Fruit fly (Drosophila melanogaster) whole organism, embryonic: ENCODE data around the gene CG16852.

Experiments
- Bgb ChIP-seq: fragments of 200-800 bp; sonication (Bioruptor generic); IDR thresholded peaks from 2 replicates; pipeline ENCODE4 v1.3.6; 2022; ENCODE audit warnings: missing biosample characterization, missing genetic modification characterization; ENCODE audit not compliant: partially characterized antibody
- CG10366 ChIP-seq: fragments of 200-800 bp; sonication (Bioruptor generic); IDR thresholded peaks from 2 replicates; pipeline ENCODE4 v1.3.6; 2022; ENCODE audit warnings: missing biosample characterization, missing genetic modification characterization
- CG10654 ChIP-seq: fragments of 200-800 bp; sonication (Bioruptor generic); optimal IDR thresholded peaks from 2 replicates; lab custom pipeline; 2016; ENCODE audit warnings: missing biosample characterization, missing genetic modification characterization
- CG11560 ChIP-seq: fragments of 200-800 bp; sonication (Bioruptor generic); IDR thresholded peaks from 3 replicates; pipeline ENCODE4 v1.3.6; 2022; ENCODE audit warnings: missing biosample characterization, missing genetic modification characterization
- CG14014 ChIP-seq: fragments of 200-800 bp; sonication (Bioruptor generic); IDR thresholded peaks from 2 replicates; pipeline ENCODE4 v1.3.6; 2022; ENCODE audit warnings: missing biosample characterization, missing genetic modification characterization
- CG3065 ChIP-seq: fragments of 200-800 bp; sonication (Bioruptor generic); optimal IDR thresholded peaks from 2 replicates; lab custom pipeline; 2016; ENCODE audit warnings: missing biosample characterization, missing genetic modification characterization
- CG7372 ChIP-seq: fragments of 200-800 bp; sonication (Bioruptor generic); IDR thresholded peaks from 2 replicates; pipeline ENCODE4 v1.3.6; 2022; ENCODE audit warnings: missing biosample characterization, missing genetic modification characterization
- CG8089 ChIP-seq: fragments of 200-800 bp; sonication (Bioruptor generic); optimal IDR thresholded peaks from 3 replicates; lab custom pipeline; 2016; ENCODE audit warnings: missing biosample characterization, missing genetic modification characterization
- CG8359 ChIP-seq: fragments of 200-800 bp; sonication (Bioruptor generic); optimal IDR thresholded peaks from 2 replicates; lab custom pipeline; 2017; ENCODE audit warnings: missing biosample characterization, mild to moderate bottlenecking, missing genetic modification characterization, borderline replicate concordance
- Ets65A ChIP-seq: fragments of 200-800 bp; sonication (Bioruptor generic); peaks from one replicate; lab custom pipeline; 2016; ENCODE audit warnings: missing biosample characterization, missing genetic modification characterization
- HHEX ChIP-seq: fragments of 200-800 bp; sonication (Bioruptor generic); optimal IDR thresholded peaks from 3 replicates; lab custom pipeline; 2017; ENCODE audit warnings: missing biosample characterization, mild to moderate bottlenecking, missing genetic modification characterization, missing genetic modification reagents
- HLH3B ChIP-seq: fragments of 200-800 bp; sonication (Bioruptor generic); IDR thresholded peaks from 2 replicates; pipeline ENCODE4 v1.3.6; 2022; ENCODE audit warnings: missing biosample characterization, missing genetic modification characterization
- Hr3 ChIP-seq: fragments of 200-800 bp; sonication (Bioruptor generic); optimal IDR thresholded peaks from 3 replicates; lab custom pipeline; 2016; ENCODE audit warnings: missing biosample characterization, missing genetic modification characterization
- Hr78 ChIP-seq, 2 experiments: fragments of 200-800 bp in 1 of 2; fragments of >200 bp in 1 of 2; sonication (Bioruptor generic) in 1 of 2; optimal IDR thresholded peaks; 2 replicates each; lab custom pipeline; 2017 to 2019; ENCODE audit warnings: missing biosample characterization in 2 of 2, missing genetic modification characterization in 2 of 2, mild to moderate bottlenecking in 1 of 2, moderate library complexity in 1 of 2
- Hsf ChIP-seq: fragments of 200-800 bp; sonication (Bioruptor generic); optimal IDR thresholded peaks from 3 replicates; lab custom pipeline; 2016; ENCODE audit warnings: missing biosample characterization, missing genetic modification characterization
- Mad ChIP-seq: fragments of 200-800 bp; sonication (Bioruptor generic); optimal IDR thresholded peaks from 2 replicates; lab custom pipeline; 2016; ENCODE audit warnings: missing biosample characterization, missing genetic modification characterization
- Sox100B ChIP-seq: fragments of 200-800 bp; sonication (Bioruptor generic); optimal IDR thresholded peaks from 3 replicates; lab custom pipeline; 2018; ENCODE audit warnings: missing biosample characterization, mild to moderate bottlenecking, missing genetic modification characterization
- bcd ChIP-seq: fragments of 200-800 bp; sonication (Bioruptor generic); optimal IDR thresholded peaks from 2 replicates; lab custom pipeline; 2017; ENCODE audit warnings: missing biosample characterization, mild to moderate bottlenecking, missing genetic modification characterization
- dati ChIP-seq: fragments of 200-800 bp; sonication (Bioruptor generic); IDR thresholded peaks from 2 replicates; pipeline ENCODE4 v1.3.6; 2022; ENCODE audit warnings: missing biosample characterization, missing genetic modification characterization
- dysf ChIP-seq: fragments of 200-800 bp; sonication (Bioruptor generic); IDR thresholded peaks from 3 replicates; pipeline ENCODE4 v1.3.6; 2022; ENCODE audit warnings: missing biosample characterization, missing genetic modification characterization
- exex ChIP-seq: fragments of 200-800 bp; sonication (Bioruptor generic); optimal IDR thresholded peaks from 4 replicates; lab custom pipeline; 2018; ENCODE audit warnings: missing biosample characterization, mild to moderate bottlenecking, missing genetic modification characterization, moderate library complexity
- fd64A ChIP-seq: fragments of 200-800 bp; sonication (Bioruptor generic); optimal IDR thresholded peaks from 3 replicates; lab custom pipeline; 2018; ENCODE audit warnings: missing biosample characterization, mild to moderate bottlenecking, missing genetic modification characterization
- kni ChIP-seq: fragments of 200-800 bp; sonication (Bioruptor generic); optimal IDR thresholded peaks from 3 replicates; lab custom pipeline; 2017; ENCODE audit warnings: mild to moderate bottlenecking, missing biosample characterization, missing genetic modification reagents, missing genetic modification characterization
- lbe ChIP-seq: fragments of 200-800 bp; sonication (Bioruptor generic); optimal IDR thresholded peaks from 2 replicates; lab custom pipeline; 2016; ENCODE audit warnings: missing biosample characterization, mild to moderate bottlenecking, missing genetic modification characterization
- lola ChIP-seq, 3 experiments: fragments of >200 bp in 2 of 3; fragments of 200-800 bp in 1 of 3; sonication (Bioruptor generic) in 1 of 3; optimal IDR thresholded peaks; 2 replicates each; lab custom pipeline; 2017 to 2019; ENCODE audit warnings: missing biosample characterization in 3 of 3, missing genetic modification characterization in 3 of 3, mild to moderate bottlenecking in 1 of 3, moderate library complexity in 1 of 3
- pb ChIP-seq: fragments of 200-800 bp; sonication (Bioruptor generic); optimal IDR thresholded peaks from 3 replicates; lab custom pipeline; 2016; ENCODE audit warnings: missing biosample characterization, missing genetic modification characterization
- row ChIP-seq: fragments of 200-800 bp; sonication (Bioruptor generic); IDR thresholded peaks from 3 replicates; pipeline ENCODE4 v1.3.6; 2022; ENCODE audit warnings: missing biosample characterization, missing genetic modification characterization
- schlank ChIP-seq: fragments of 200-800 bp; sonication (Bioruptor generic); optimal IDR thresholded peaks from 2 replicates; lab custom pipeline; 2018; ENCODE audit warnings: missing biosample characterization, mild to moderate bottlenecking, missing genetic modification characterization
- scrt ChIP-seq: fragments of 200-800 bp; sonication (Bioruptor generic); optimal IDR thresholded peaks from 2 replicates; lab custom pipeline; 2018; ENCODE audit warnings: missing biosample characterization, mild to moderate bottlenecking, missing genetic modification characterization, moderate library complexity
- sd ChIP-seq: fragments of 200-800 bp; sonication (Bioruptor generic); optimal IDR thresholded peaks from 3 replicates; lab custom pipeline; 2018; ENCODE audit warnings: missing biosample characterization, mild to moderate bottlenecking, missing genetic modification characterization, moderate library complexity
- slbo ChIP-seq: fragments of 200-800 bp; sonication (Bioruptor generic); IDR thresholded peaks from 2 replicates; pipeline ENCODE4 v1.3.6; 2022; ENCODE audit warnings: missing biosample characterization, missing genetic modification characterization
- slp2 ChIP-seq: fragments of 200-800 bp; sonication (Bioruptor generic); optimal IDR thresholded peaks from 2 replicates; lab custom pipeline; 2016; ENCODE audit warnings: missing biosample characterization, missing genetic modification characterization
- so ChIP-seq: fragments of 200-800 bp; sonication (Bioruptor generic); IDR thresholded peaks from 3 replicates; pipeline ENCODE4 v1.3.6; 2022; ENCODE audit warnings: missing biosample characterization, missing genetic modification characterization
- sug ChIP-seq: fragments of 200-800 bp; optimal IDR thresholded peaks from 2 replicates; lab custom pipeline; 2019; ENCODE audit warnings: missing biosample characterization, mild to moderate bottlenecking, missing genetic modification characterization, moderate library complexity
- usp ChIP-seq: fragments of >200 bp; optimal IDR thresholded peaks from 2 replicates; lab custom pipeline; 2017; ENCODE audit warnings: missing biosample characterization, missing genetic modification characterization
- yki ChIP-seq: fragments of >200 bp; optimal IDR thresholded peaks from 3 replicates; lab custom pipeline; 2018
- z ChIP-seq: fragments of 200-800 bp; sonication (Bioruptor generic); IDR thresholded peaks from 3 replicates; pipeline ENCODE4 v1.3.6; 2022; ENCODE audit warnings: missing biosample characterization, missing genetic modification characterization
- zen ChIP-seq: fragments of 200-800 bp; sonication (Bioruptor generic); optimal IDR thresholded peaks from 3 replicates; lab custom pipeline; 2018; ENCODE audit warnings: missing biosample characterization, mild to moderate bottlenecking, missing genetic modification characterization, moderate library complexity
- zf30C ChIP-seq: fragments of 200-800 bp; sonication (Bioruptor generic); optimal IDR thresholded peaks from 3 replicates; lab custom pipeline; 2018; ENCODE audit warnings: missing biosample characterization, mild to moderate bottlenecking, missing genetic modification characterization

CG16852 gene

DNA sequence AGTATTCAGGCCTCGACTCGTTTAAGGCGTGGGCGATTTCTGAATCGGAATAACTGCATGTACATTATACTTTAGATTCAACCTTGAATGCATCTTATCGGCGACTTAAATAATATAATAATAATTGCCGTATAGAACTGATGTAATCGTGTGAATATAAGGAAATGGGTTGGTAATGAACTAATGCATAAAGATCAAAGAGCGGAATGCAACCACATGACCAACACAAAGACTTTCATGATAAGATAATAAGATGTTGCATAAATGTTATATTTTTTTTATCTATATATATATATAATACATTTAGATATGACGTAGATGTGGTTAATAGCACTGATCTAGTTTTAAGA is 24.9 kb upstream of the CG16852 start:
- TF ChIP-seq Ets65A (GFP tag; lab: Kevin White, UChicago) (peak; percentile 70), CG8359 (GFP tag; lab: Kevin White, UChicago) (no peak), HLH3B (no peak)

DNA sequence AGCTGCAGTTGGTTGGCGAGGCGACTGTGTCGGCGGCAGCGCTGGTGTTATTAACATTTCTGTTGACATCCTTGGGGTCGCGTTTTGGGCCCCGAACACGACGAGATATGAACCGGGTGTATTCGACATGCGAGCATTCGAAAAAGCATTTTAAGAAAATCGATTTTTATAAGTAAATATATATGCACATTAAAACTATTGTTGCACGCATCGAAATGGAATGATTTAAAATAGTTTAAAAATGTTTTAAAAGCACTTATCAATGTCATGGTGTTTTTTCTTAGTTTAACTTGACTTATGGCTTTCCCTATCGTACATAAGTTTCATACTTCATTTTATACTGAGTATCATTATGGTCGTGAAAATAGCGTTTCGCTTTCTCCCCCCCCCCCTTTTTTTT is 18.7 kb upstream of the CG16852 start:
- peak; percentile 31; the same call in 1 of the 3 replicates for TF ChIP-seq row
- no peak for TF ChIP-seq dysf (GFP tag; lab: Robert Waterston, UW)
- TF ChIP-seq exex: no peak
- TF ChIP-seq, all 482 proteins: peak for 1

DNA sequence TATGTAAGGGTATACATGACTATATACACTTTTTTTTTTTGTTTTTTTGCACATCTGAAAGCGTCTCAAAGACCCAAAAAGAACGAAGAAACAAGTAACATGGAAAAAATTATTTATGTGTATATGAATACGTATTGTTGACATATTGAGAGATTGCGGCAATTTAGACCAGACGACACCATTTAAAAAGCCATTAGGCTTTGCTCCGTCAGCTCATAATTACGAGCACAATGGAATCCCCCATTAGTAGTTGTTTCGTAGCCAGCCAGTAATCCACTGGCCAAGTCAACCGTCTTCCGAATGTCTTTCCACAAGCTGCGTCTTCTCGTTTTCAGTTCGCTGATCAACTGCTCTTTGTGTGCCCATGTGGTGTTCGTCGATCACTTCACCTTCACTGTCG is 13.0 kb upstream of the CG16852 start, which contains the start of gene CG33640:
CG33640 (plus strand) TSS at position 301 of the 400 bp plus-strand sequence.
- TF ChIP-seq CG14014 (GFP tag; lab: Robert Waterston, UW): no peak
- peak; percentile 15 for TF ChIP-seq zen (tag; lab: Kevin White, UChicago)

DNA sequence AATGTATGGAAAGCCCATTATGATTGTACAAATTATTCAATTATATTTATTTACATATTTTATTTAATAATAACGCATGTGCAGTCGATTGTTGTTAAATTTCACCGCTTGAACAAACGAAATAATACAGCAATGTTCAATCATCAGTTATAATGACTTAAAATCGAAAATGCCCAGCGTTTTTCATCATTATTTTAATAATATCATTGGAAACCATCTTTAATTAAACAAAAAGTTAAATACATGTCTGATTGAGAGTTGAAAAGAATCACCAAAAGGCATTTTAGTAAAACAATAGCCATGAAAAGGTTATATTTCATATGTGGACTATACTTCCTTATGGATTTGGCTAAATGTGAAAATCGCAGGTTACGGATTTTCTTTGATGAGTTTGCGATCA is 11.8 kb upstream of the CG16852 start, which contains the start of gene CG33641:
CG33641 (plus strand) TSS at position 301 of the 400 bp plus-strand sequence.
- TF ChIP-seq HHEX (GFP tag; lab: Kevin White, UChicago): no peak
- no peak for TF ChIP-seq Hr78 (GFP tag; optimal IDR thresholded peaks at IDR 0.05; lab: Kevin White, UChicago)
- TF ChIP-seq CG10654: no peak
- no peak for TF ChIP-seq so (GFP tag; lab: Robert Waterston, UW)
- TF ChIP-seq CG11560 (tag; lab: Robert Waterston, UW): no peak
- no peak for TF ChIP-seq CG8089
- no peak for TF ChIP-seq lola (GFP tag; optimal IDR thresholded peaks at IDR 0.05; lab: Kevin White, UChicago)
- no peak for TF ChIP-seq kni (GFP tag; lab: Kevin White, UChicago)
- TF ChIP-seq dati: no peak
- no peak for TF ChIP-seq schlank (tag; lab: Kevin White, UChicago)
- no peak for TF ChIP-seq CG3065 (GFP tag; lab: Kevin White, UChicago)
- TF ChIP-seq Hr3: no peak

DNA sequence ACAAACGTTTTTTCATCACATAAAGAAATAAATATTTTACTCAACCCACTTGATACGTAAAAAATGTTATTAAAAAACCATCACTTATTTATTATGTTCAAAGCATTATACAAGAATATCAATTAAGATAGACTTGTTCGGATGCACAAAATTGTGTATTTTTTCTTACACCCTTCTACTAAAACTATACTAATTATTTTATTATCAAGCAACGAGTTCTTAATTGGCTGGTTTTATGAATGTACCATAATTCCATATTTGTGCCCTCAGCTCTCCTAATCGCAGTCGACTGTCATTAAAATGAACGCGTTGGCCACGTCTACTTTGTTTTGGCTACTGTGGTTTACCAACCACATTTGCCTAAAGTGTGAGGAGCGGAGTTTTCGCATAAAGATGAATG is 10.9 kb upstream of the CG16852 start, which contains the start of gene CG33642:
CG33642 (plus strand) TSS at position 301 of the 400 bp plus-strand sequence.
- no peak for TF ChIP-seq Bgb
- no peak for TF ChIP-seq Hsf (GFP tag; lab: Kevin White, UChicago)
- no peak for TF ChIP-seq lbe (GFP tag; lab: Kevin White, UChicago)
- TF ChIP-seq Sox100B (GFP tag; lab: Kevin White, UChicago): no peak
- no peak for TF ChIP-seq z (GFP tag; lab: Robert Waterston, UW)
- no peak for TF ChIP-seq fd64A (GFP tag; lab: Kevin White, UChicago)
- TF ChIP-seq sd (tag; lab: Kevin White, UChicago): no peak
- TF ChIP-seq sug (tag; lab: Kevin White, UChicago): no peak
- TF ChIP-seq Mad (GFP tag; lab: Kevin White, UChicago): no peak
- no peak for TF ChIP-seq scrt
- no peak for TF ChIP-seq yki (lab: Kevin White, UChicago)
- TF ChIP-seq pb (GFP tag; lab: Kevin White, UChicago): no peak
- TF ChIP-seq bcd (GFP tag; lab: Kevin White, UChicago): no peak
- TF ChIP-seq slp2: no peak
- TF ChIP-seq CG11560 (tag; lab: Robert Waterston, UW): no peak
- no peak for TF ChIP-seq zf30C (GFP tag; lab: Kevin White, UChicago)
- no peak for TF ChIP-seq CG10366
- no peak for TF ChIP-seq usp (GFP tag; lab: Kevin White, UChicago)
- TF ChIP-seq CG7372: no peak
- TF ChIP-seq slbo: no peak
